Worm (Caenorhabditis elegans) whole organism, late embryonic: Measurements from ENCODE around the gene spl-2.

Source experiments
- F13H6.1 ChIP-seq: sonication (generic microtip); optimal IDR thresholded peaks from 2 replicates; lab custom pipeline; 2016; ENCODE audit warnings: missing genetic modification characterization, missing compliant biosample characterization
- K02D7.2 ChIP-seq: sonication (generic microtip); optimal IDR thresholded peaks from 2 replicates; lab custom pipeline; 2017; ENCODE audit warnings: mild to moderate bottlenecking, missing genetic modification characterization, missing compliant biosample characterization
- T23F11.4 ChIP-seq: fragments of 200-800 bp; sonication (Bioruptor generic); optimal IDR thresholded peaks from 2 replicates; lab custom pipeline; 2018; ENCODE audit warnings: mild to moderate bottlenecking, missing genetic modification characterization, missing compliant biosample characterization
- ceh-14 ChIP-seq: sonication (generic microtip); optimal IDR thresholded peaks from 2 replicates; lab custom pipeline; 2016; ENCODE audit warnings: missing genotype, missing genetic modification characterization, missing compliant biosample characterization
- ceh-19 ChIP-seq: fragments of 200-800 bp; sonication (Bioruptor generic); optimal IDR thresholded peaks from 2 replicates; lab custom pipeline; 2018; ENCODE audit warnings: mild to moderate bottlenecking, missing genetic modification characterization, missing compliant biosample characterization
- ceh-30 ChIP-seq: fragments of 150-350 bp; optimal IDR thresholded peaks from 2 replicates; lab custom pipeline; 2014; ENCODE audit warnings: missing biosample characterization, missing genetic modification characterization
- ceh-45 ChIP-seq: fragments of 200-800 bp; sonication (Bioruptor generic); IDR thresholded peaks from 2 replicates; pipeline ENCODE4 v1.3.6; 2022; ENCODE audit warnings: missing genetic modification reagents, missing genetic modification characterization, missing compliant biosample characterization
- ceh-48 ChIP-seq: sonication (generic microtip); optimal IDR thresholded peaks from 2 replicates; lab custom pipeline; 2016; ENCODE audit warnings: missing genetic modification characterization, inconsistent platforms, missing compliant biosample characterization
- ceh-9 ChIP-seq: sonication (generic microtip); optimal IDR thresholded peaks from 2 replicates; lab custom pipeline; 2016; ENCODE audit warnings: mild to moderate bottlenecking, missing genetic modification characterization, inconsistent platforms, missing compliant biosample characterization
- elt-2 ChIP-seq: sonication (generic microtip); optimal IDR thresholded peaks from 2 replicates; lab custom pipeline; 2016; ENCODE audit warnings: missing genetic modification reagents, missing genetic modification characterization, missing compliant biosample characterization
- elt-4 ChIP-seq: sonication (generic microtip); optimal IDR thresholded peaks from 2 replicates; lab custom pipeline; 2016; ENCODE audit warnings: missing genetic modification characterization, missing compliant biosample characterization
- ets-4 ChIP-seq: sonication (generic microtip); optimal IDR thresholded peaks from 2 replicates; lab custom pipeline; 2016; ENCODE audit warnings: missing genetic modification characterization, missing compliant biosample characterization
- fkh-6 ChIP-seq: sonication (generic microtip); optimal IDR thresholded peaks from 2 replicates; lab custom pipeline; 2016; ENCODE audit warnings: missing genetic modification characterization, missing compliant biosample characterization
- gmeb-2 ChIP-seq: sonication (generic microtip); optimal IDR thresholded peaks from 2 replicates; lab custom pipeline; 2016; ENCODE audit warnings: missing genetic modification characterization, inconsistent platforms, missing compliant biosample characterization
- hlh-13 ChIP-seq: fragments of 200-800 bp; sonication (Bioruptor generic); optimal IDR thresholded peaks from 2 replicates; lab custom pipeline; 2018; ENCODE audit warnings: mild to moderate bottlenecking, missing genetic modification characterization, missing compliant biosample characterization
- hlh-15 ChIP-seq: sonication (generic microtip); optimal IDR thresholded peaks from 2 replicates; lab custom pipeline; 2016; ENCODE audit warnings: missing genetic modification characterization, missing compliant biosample characterization
- hlh-30 ChIP-seq: sonication (generic microtip); optimal IDR thresholded peaks from 2 replicates; lab custom pipeline; 2017; ENCODE audit warnings: antibody characterized with exemption, missing genetic modification characterization, missing compliant biosample characterization; ENCODE audit not compliant: insufficient read depth
- madf-2 ChIP-seq: sonication (generic microtip); optimal IDR thresholded peaks from 2 replicates; lab custom pipeline; 2017; ENCODE audit warnings: missing genetic modification characterization, missing compliant biosample characterization
- mec-3 ChIP-seq: sonication (generic microtip); optimal IDR thresholded peaks from 2 replicates; lab custom pipeline; 2016; ENCODE audit warnings: borderline replicate concordance, missing genetic modification characterization, missing compliant biosample characterization
- nfya-1 ChIP-seq: sonication (generic microtip); optimal IDR thresholded peaks from 2 replicates; lab custom pipeline; 2017; ENCODE audit warnings: missing genetic modification characterization, mild to moderate bottlenecking, missing compliant biosample characterization, antibody characterized with exemption, moderate library complexity
- nhr-11 ChIP-seq: fragments of 150-350 bp; optimal IDR thresholded peaks from 2 replicates; lab custom pipeline; 2014; ENCODE audit warnings: missing biosample characterization, missing genetic modification characterization
- pha-4 ChIP-seq: fragments of 150-350 bp; optimal IDR thresholded peaks from 2 replicates; lab custom pipeline; 2018; ENCODE audit warnings: missing biosample characterization, missing genetic modification reagents, missing genetic modification characterization
- pros-1 ChIP-seq: fragments of 150-350 bp; optimal IDR thresholded peaks from 2 replicates; lab custom pipeline; 2014; ENCODE audit warnings: missing biosample characterization, missing genetic modification reagents, missing genetic modification characterization
- ref-2 ChIP-seq: sonication (generic microtip); optimal IDR thresholded peaks from 2 replicates; lab custom pipeline; 2016; ENCODE audit warnings: missing genetic modification characterization, missing compliant biosample characterization
- rnt-1 ChIP-seq: sonication (generic microtip); optimal IDR thresholded peaks from 2 replicates; lab custom pipeline; 2016; ENCODE audit warnings: missing genetic modification characterization, missing compliant biosample characterization
- sox-4 ChIP-seq: sonication (generic microtip); optimal IDR thresholded peaks from 2 replicates; lab custom pipeline; 2017; ENCODE audit warnings: mild to moderate bottlenecking, missing genetic modification characterization, inconsistent platforms, missing compliant biosample characterization
- syd-9 ChIP-seq: sonication (generic microtip); optimal IDR thresholded peaks from 2 replicates; lab custom pipeline; 2016; ENCODE audit warnings: mild to moderate bottlenecking, missing genetic modification characterization, moderate library complexity, missing compliant biosample characterization
- tbx-7 ChIP-seq: sonication (generic microtip); optimal IDR thresholded peaks from 2 replicates; lab custom pipeline; 2016; ENCODE audit warnings: missing genotype, missing genetic modification characterization, missing compliant biosample characterization
- ttx-3 ChIP-seq: sonication (generic microtip); optimal IDR thresholded peaks from 2 replicates; lab custom pipeline; 2016; ENCODE audit warnings: missing genetic modification reagents, missing genetic modification characterization, missing compliant biosample characterization
- unc-3 ChIP-seq, 2 experiments: fragments of 200-800 bp in 1 of 2; sonication (Bioruptor generic) in 1 of 2; sonication (generic microtip) in 1 of 2; conservative IDR thresholded peaks in 1 of 2; optimal IDR thresholded peaks in 1 of 2; 2 replicates each; pipeline versions ENCODE4 v1.3.6 to Lab custom; 2016 to 2022; ENCODE audit warnings: missing compliant biosample characterization in 2 of 2, missing genetic modification characterization in 2 of 2, missing genetic modification reagents in 1 of 2
- unc-42 ChIP-seq: sonication (generic microtip); optimal IDR thresholded peaks from 2 replicates; lab custom pipeline; 2016; ENCODE audit warnings: missing genotype, missing genetic modification characterization, missing compliant biosample characterization
- unc-55 ChIP-seq: sonication (generic microtip); optimal IDR thresholded peaks from 2 replicates; lab custom pipeline; 2017; ENCODE audit warnings: missing biosample characterization, missing genetic modification reagents, missing genetic modification characterization

Gene spl-2

ce11 chrV:9162955-9163468 lies 16.3 kb upstream of the spl-2 start, which contains the start of gene col-145:
TSS of gene col-145 (minus strand) at chrV:9163005.
- no peak for TF ChIP-seq elt-2 (tag; lab: Kevin White, UChicago)
- no peak for TF ChIP-seq hlh-13 (GFP tag; lab: Kevin White, UChicago)
- no peak for TF ChIP-seq pha-4 (tag; lab: Kevin White, UChicago)
- no peak for TF ChIP-seq ref-2 (tag; lab: Kevin White, UChicago)
- no peak for TF ChIP-seq unc-55
- no peak for TF ChIP-seq ceh-45 (GFP tag; lab: Robert Waterston, UW)
- TF ChIP-seq ets-4 (tag; lab: Kevin White, UChicago): no peak
- TF ChIP-seq unc-3 (GFP tag; conservative IDR thresholded peaks at IDR 0.05; lab: Robert Waterston, UW): no peak
- TF ChIP-seq unc-3 (tag; optimal IDR thresholded peaks at IDR 0.05; lab: Kevin White, UChicago): no peak
- TF ChIP-seq nhr-11 (tag; lab: Kevin White, UChicago): no peak
- TF ChIP-seq rnt-1: no peak
- TF ChIP-seq ceh-30 (tag; lab: Kevin White, UChicago): no peak
- TF ChIP-seq fkh-6 (tag; lab: Kevin White, UChicago): no peak
- TF ChIP-seq ceh-19: no peak
- TF ChIP-seq syd-9: no peak
- no peak for TF ChIP-seq F13H6.1
- TF ChIP-seq ttx-3 (tag; lab: Kevin White, UChicago): no peak
- no peak for TF ChIP-seq hlh-30

ce11 chrV:9162118-9162729 lies 15.5 kb upstream of the spl-2 start:
- TF ChIP-seq tbx-7 (tag; lab: Kevin White, UChicago) (no peak), ref-2 (tag; lab: Kevin White, UChicago) (no peak), elt-2 (tag; lab: Kevin White, UChicago) (no peak), fkh-6 (tag; lab: Kevin White, UChicago) (no peak), ceh-14 (tag; lab: Kevin White, UChicago) (no peak), elt-4 (no peak), rnt-1 (no peak), mec-3 (no peak), unc-55 (no peak), ceh-45 (GFP tag; lab: Robert Waterston, UW) (no peak), hlh-15 (tag; lab: Kevin White, UChicago) (no peak), ceh-30 (tag; lab: Kevin White, UChicago) (no peak), ceh-48 (tag; lab: Kevin White, UChicago) (no peak), T23F11.4 (no peak), pros-1 (tag; lab: Kevin White, UChicago) (no peak)

- no peak for TF ChIP-seq ceh-9 (tag; lab: Kevin White, UChicago)
- TF ChIP-seq hlh-15 (tag; lab: Kevin White, UChicago): no peak
- TF ChIP-seq unc-55: no peak
- TF ChIP-seq ceh-48 (tag; lab: Kevin White, UChicago): no peak
- no peak for TF ChIP-seq mec-3
- no peak for TF ChIP-seq K02D7.2 (tag; lab: Kevin White, UChicago)
- TF ChIP-seq ttx-3 (tag; lab: Kevin White, UChicago): no peak
- no peak for TF ChIP-seq pros-1 (tag; lab: Kevin White, UChicago)
- no peak for TF ChIP-seq ref-2 (tag; lab: Kevin White, UChicago)
- no peak for TF ChIP-seq sox-4 (tag; lab: Kevin White, UChicago)
- TF ChIP-seq madf-2: no peak
- TF ChIP-seq ceh-30 (tag; lab: Kevin White, UChicago): no peak
- no peak for TF ChIP-seq elt-2 (tag; lab: Kevin White, UChicago)
- no peak for TF ChIP-seq gmeb-2 (tag; lab: Kevin White, UChicago)
- TF ChIP-seq syd-9: no peak
- no peak for TF ChIP-seq ceh-45 (GFP tag; lab: Robert Waterston, UW)
These were observed 13.7 kb upstream of the spl-2 start, which contains the start of gene col-144 for ce11 chrV:9160224-9160886. TSS of gene col-144 (minus strand) at chrV:9160642.

ce11 chrV:9157597-9157996 lies 10.9 kb upstream of the spl-2 start:
- no peak for TF ChIP-seq nfya-1 (tag; lab: Kevin White, UChicago)
- no peak for TF ChIP-seq ref-2 (tag; lab: Kevin White, UChicago)
- peak; percentile 93 for TF ChIP-seq unc-42 (tag; lab: Kevin White, UChicago)
